Worm (Caenorhabditis elegans) whole organism, young adult: ENCODE results near the gene fbxc-40.

ENCODE experiments used
- K12H6.12 ChIP-seq: fragments of 200-800 bp; sonication (Bioruptor generic); optimal IDR thresholded peaks from 2 replicates; lab custom pipeline; 2018; ENCODE audit warnings: mild to moderate bottlenecking, missing genetic modification characterization, missing compliant biosample characterization
- T26A5.8 ChIP-seq: sonication (generic microtip); optimal IDR thresholded peaks from 2 replicates; lab custom pipeline; 2016; ENCODE audit warnings: missing genetic modification characterization, missing compliant biosample characterization
- Y56A3A.18 ChIP-seq: fragments of 200-800 bp; sonication (Bioruptor generic); IDR thresholded peaks from 2 replicates; pipeline ENCODE4 v1.3.6; 2022; ENCODE audit warnings: missing genetic modification reagents, missing genetic modification characterization, missing compliant biosample characterization
- bed-1 ChIP-seq: fragments of 200-800 bp; sonication (Bioruptor generic); IDR thresholded peaks from 2 replicates; pipeline ENCODE4 v1.3.6; 2022; ENCODE audit warnings: missing genetic modification reagents, missing genetic modification characterization, missing compliant biosample characterization
- egl-18 ChIP-seq: fragments of 200-800 bp; sonication (Bioruptor generic); IDR thresholded peaks from 2 replicates; pipeline ENCODE4 v1.3.6; 2022; ENCODE audit warnings: missing genetic modification reagents, missing genetic modification characterization, missing compliant biosample characterization
- ekl-4 ChIP-seq: fragments of 200-800 bp; sonication (Bioruptor generic); IDR thresholded peaks from 2 replicates; pipeline ENCODE4 v1.3.6; 2022; ENCODE audit warnings: missing genetic modification reagents, missing genetic modification characterization, missing compliant biosample characterization
- lin-40 ChIP-seq: sonication (generic microtip); optimal IDR thresholded peaks from 2 replicates; lab custom pipeline; 2016; ENCODE audit warnings: missing genetic modification characterization, mild to moderate bottlenecking, missing compliant biosample characterization, missing genotype, missing genetic modification reagents
- madf-10 ChIP-seq: sonication (generic microtip); optimal IDR thresholded peaks from 2 replicates; lab custom pipeline; 2016; ENCODE audit warnings: mild to moderate bottlenecking, missing genetic modification characterization, missing compliant biosample characterization
- snpc-4 ChIP-seq, 5 experiments: fragments of 150-350 bp in 1 of 5; sonication (generic microtip) in 4 of 5; optimal IDR thresholded peaks; 2 replicates each; lab custom pipeline; 2014 to 2018; ENCODE audit warnings: missing genetic modification characterization in 5 of 5, missing biosample characterization in 3 of 5, antibody characterized with exemption in 2 of 5, mild to moderate bottlenecking in 2 of 5, missing compliant biosample characterization in 2 of 5, missing genotype in 2 of 5, moderate library complexity in 2 of 5, missing genetic modification reagents in 1 of 5
- unc-62 ChIP-seq: fragments of 150-350 bp; optimal IDR thresholded peaks from 2 replicates; lab custom pipeline; 2014; ENCODE audit warnings: missing biosample characterization, missing genetic modification reagents, missing genetic modification characterization

DNA sequence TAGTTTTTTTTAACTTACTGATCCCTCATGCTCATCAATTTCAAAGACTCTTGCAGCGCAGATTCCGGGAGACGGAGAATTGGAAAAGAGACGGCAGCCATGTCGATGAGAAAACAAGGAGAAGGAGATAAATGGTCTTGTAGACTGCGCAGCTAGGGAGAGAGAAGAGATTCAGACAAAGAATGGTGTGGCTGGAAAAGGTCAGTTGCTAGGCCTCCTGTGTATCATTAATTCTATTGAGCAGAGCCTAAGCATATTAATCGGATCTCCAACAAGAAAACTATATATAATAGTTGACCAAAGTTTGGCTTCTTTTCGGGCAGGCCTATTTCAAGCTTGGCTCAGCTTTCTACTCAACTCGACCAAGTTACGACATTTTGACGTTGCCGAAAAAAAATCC, 13.7 kb downstream of the fbxc-40 start, which contains the start of gene fbxb-29:
- no peak for TF ChIP-seq Y56A3A.18
- TF ChIP-seq lin-40 (tag; lab: Kevin White, UChicago), result no peak
- no peak for TF ChIP-seq unc-62 (GFP tag; lab: Kevin White, UChicago)
- TF ChIP-seq bed-1, result no peak
- TF ChIP-seq snpc-4 (GFP tag; optimal IDR thresholded peaks at IDR 0.05; lab: Kevin White, UChicago), result no peak
- TF ChIP-seq snpc-4 (tag; optimal IDR thresholded peaks at IDR 0.05; lab: Kevin White, UChicago), result no peak
- TF ChIP-seq egl-18 (GFP tag; lab: Robert Waterston, UW), result no peak
- TF ChIP-seq K12H6.12 (tag; lab: Kevin White, UChicago), result no peak
- no peak for TF ChIP-seq T26A5.8 (tag; lab: Kevin White, UChicago)
- no peak for TF ChIP-seq madf-10
- no peak for TF ChIP-seq ekl-4 (GFP tag; lab: Robert Waterston, UW)
